Worm (Caenorhabditis elegans): ENCODE data around the gene C53A5.11.

C53A5.11 gene

ce11 chrV:14523105-14523504 is 39.6 kb upstream of the C53A5.11 start, which contains the start of gene C53A5.2:
TSS of gene C53A5.2 (minus strand) at chrV:14523205.
- no peak for TF ChIP-seq ceh-62 (tag; optimal IDR thresholded peaks at IDR 0.05)
- TF ChIP-seq nhr-41 (GFP tag; IDR thresholded peaks at IDR 0.05): no peak
- TF ChIP-seq madf-9 (GFP tag; conservative IDR thresholded peaks at IDR 0.05): no peak

DNA sequence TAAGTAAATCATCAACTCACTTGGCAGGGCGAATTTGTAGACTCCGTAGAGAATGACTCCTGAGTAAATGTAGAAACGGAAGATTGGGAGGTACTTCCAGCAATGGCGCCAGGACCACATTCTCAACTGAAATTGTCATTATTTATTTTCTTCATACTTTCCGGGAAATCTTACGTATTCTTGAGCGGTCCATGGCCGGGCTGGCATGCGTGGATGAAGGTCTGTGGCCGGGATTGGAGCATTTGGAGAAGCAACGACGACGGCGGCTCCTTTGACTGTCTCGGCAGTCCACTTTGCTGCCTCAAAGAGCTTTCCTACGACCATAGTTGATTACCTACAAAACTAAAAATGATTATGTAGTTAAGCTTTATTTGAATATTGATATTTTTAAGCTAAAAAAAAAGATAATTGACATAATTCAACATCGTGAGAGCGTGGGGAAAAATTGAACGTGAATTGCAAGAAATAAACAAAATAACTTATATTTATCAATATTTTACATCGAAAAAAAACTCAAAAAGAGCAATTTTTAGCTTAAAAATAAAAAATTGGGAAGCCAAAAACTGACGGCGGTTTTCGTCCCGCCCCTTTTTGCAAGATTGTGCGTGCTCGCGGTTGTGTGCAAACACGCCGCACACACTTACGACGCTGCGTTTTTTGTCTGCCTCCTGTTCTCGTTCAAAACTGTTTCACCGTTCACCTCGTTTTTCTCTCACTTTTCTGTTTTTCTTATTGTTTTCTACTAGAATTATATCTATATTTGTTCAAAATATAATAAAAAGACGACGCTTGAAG is 38.7 kb upstream of the C53A5.11 start, which contains the start of gene ril-1:
Gene ril-1, minus strand, starts transcription at position 342 of the 795 bp plus-strand sequence.
- no peak for TF ChIP-seq F10B5.3 (tag; optimal IDR thresholded peaks at IDR 0.05)
- no peak for TF ChIP-seq skn-1 (tag; optimal IDR thresholded peaks at IDR 0.05)
- TF ChIP-seq pha-4 (GFP tag; IDR thresholded peaks at IDR 0.05): no peak
- TF ChIP-seq pha-4 (tag; optimal IDR thresholded peaks at IDR 0.05): no peak
- TF ChIP-seq lin-13 (GFP tag; optimal IDR thresholded peaks at IDR 0.05): peak; percentile 40
- TF ChIP-seq fkh-10 (GFP tag; optimal IDR thresholded peaks at IDR 0.05): no peak
- peak; percentile 62 for TF ChIP-seq lin-38 (GFP tag; IDR thresholded peaks at IDR 0.05)
- TF ChIP-seq daf-19 (GFP tag; conservative IDR thresholded peaks at IDR 0.05): no peak
- TF ChIP-seq hmg-1.1 (GFP tag; IDR thresholded peaks at IDR 0.05): peak; percentile 45; the same call in 1 of the 2 replicates
- TF ChIP-seq arid-1 (GFP tag; conservative IDR thresholded peaks at IDR 0.05): no peak
- no peak for TF ChIP-seq ZK546.5 (tag; optimal IDR thresholded peaks at IDR 0.05)
- TF ChIP-seq aha-1 (tag): peak; percentile 77
- peak; percentile 43 for TF ChIP-seq nhr-77 (tag; optimal IDR thresholded peaks at IDR 0.05)
- no peak for TF ChIP-seq daf-16 (GFP tag; optimal IDR thresholded peaks at IDR 0.05)
- TF ChIP-seq daf-16 (tag; optimal IDR thresholded peaks at IDR 0.05): peak; percentile 40
- peak; percentile 77 for TF ChIP-seq mes-2 (tag; optimal IDR thresholded peaks at IDR 0.05; ENCODE audit: poor library complexity, severe bottlenecking)
- peak in 1 of 2 experiments; percentile 28 for TF ChIP-seq hif-1 (tag; optimal IDR thresholded peaks at IDR 0.05)
- TF ChIP-seq rbr-2 (tag; optimal IDR thresholded peaks at IDR 0.05): peak; percentile 41
- TF ChIP-seq lsy-2 (tag; optimal IDR thresholded peaks at IDR 0.05): peak in 1 of 2 experiments; percentile 66
- peak; percentile 89 for TF ChIP-seq nhr-6 (tag; optimal IDR thresholded peaks at IDR 0.05)
- peak; percentile 53 for TF ChIP-seq dpl-1 (GFP tag; optimal IDR thresholded peaks at IDR 0.05)
- no peak for TF ChIP-seq dmd-8 (GFP tag; IDR thresholded peaks at IDR 0.05)
- TF ChIP-seq hlh-30 (tag; optimal IDR thresholded peaks at IDR 0.05; ENCODE audit: insufficient read depth): peak; percentile 35
- TF ChIP-seq spr-3 (GFP tag; optimal IDR thresholded peaks at IDR 0.05): no peak
- peak; percentile 75 for TF ChIP-seq mep-1 (tag; optimal IDR thresholded peaks at IDR 0.05)
- peak; percentile 6 for TF ChIP-seq mxl-3 (GFP tag; optimal IDR thresholded peaks at IDR 0.05)
- no peak for TF ChIP-seq zag-1 (tag; optimal IDR thresholded peaks at IDR 0.05)
- TF ChIP-seq nhr-76 (tag; optimal IDR thresholded peaks at IDR 0.05): no peak
- TF ChIP-seq nhr-28 (tag; optimal IDR thresholded peaks at IDR 0.05): peak; percentile 59
- no peak for TF ChIP-seq ces-1 (GFP tag; optimal IDR thresholded peaks at IDR 0.05)

DNA sequence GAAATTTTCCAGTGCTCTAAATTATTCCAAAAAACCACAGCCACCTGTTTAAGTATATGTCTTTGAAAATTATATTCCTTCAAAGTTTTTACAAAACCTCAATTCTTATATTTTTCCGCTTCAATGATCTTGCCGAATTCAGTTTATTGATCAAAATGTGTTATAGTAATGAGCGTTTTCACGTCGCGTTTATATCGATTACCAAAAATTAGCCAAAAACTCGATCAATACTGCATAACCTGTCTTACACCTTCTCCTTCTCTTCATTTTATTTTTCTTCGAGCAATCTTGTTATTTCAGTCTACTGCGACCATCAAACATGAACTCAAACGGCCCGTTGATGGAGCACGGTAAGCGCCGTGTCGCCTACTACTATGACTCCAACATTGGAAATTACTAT is 37.6 kb upstream of the C53A5.11 start, which contains the start of gene hda-1:
Gene hda-1, plus strand, starts transcription at position 301 of the 400 bp plus-strand sequence.
- TF ChIP-seq Y48G9A.11 (GFP tag; IDR thresholded peaks at IDR 0.05): no peak
- no peak for TF ChIP-seq lin-1 (GFP tag; IDR thresholded peaks at IDR 0.05)
- no peak for TF ChIP-seq ceh-44 (GFP tag; IDR thresholded peaks at IDR 0.05)
- TF ChIP-seq snpc-1.2 (GFP tag; IDR thresholded peaks at IDR 0.05): no peak
- no peak for TF ChIP-seq arid-1 (GFP tag; conservative IDR thresholded peaks at IDR 0.05)
- TF ChIP-seq zag-1 (tag; optimal IDR thresholded peaks at IDR 0.05): no peak
- TF ChIP-seq ama-1 (optimal IDR thresholded peaks at IDR 0.05): no peak
- TF ChIP-seq php-3 (GFP tag; IDR thresholded peaks at IDR 0.05): no peak
- TF ChIP-seq mep-1 (tag; optimal IDR thresholded peaks at IDR 0.05): no peak
- no peak for TF ChIP-seq dpl-1 (GFP tag; optimal IDR thresholded peaks at IDR 0.05)
- no peak for TF ChIP-seq fkh-10 (GFP tag; optimal IDR thresholded peaks at IDR 0.05)
- TF ChIP-seq R02D3.7 (tag; optimal IDR thresholded peaks at IDR 0.05): no peak
- TF ChIP-seq madf-9 (GFP tag; conservative IDR thresholded peaks at IDR 0.05): no peak
